Fruit fly (Drosophila melanogaster) S2 (cell line): ENCODE measurements around the gene AlaRS.

Experiments used
- CG8478 ChIP-seq: fragments of >200 bp; optimal IDR thresholded peaks from 2 replicates; lab custom pipeline; 2018
- CTCF ChIP-seq, 2 experiments: fragments of >200 bp; optimal IDR thresholded peaks; 2 replicates each; lab custom pipeline; 2018

- TF ChIP-seq CTCF (optimal IDR thresholded peaks at IDR 0.05; lab: Kevin White, UChicago) (no peak), CG8478 (lab: Kevin White, UChicago) (no peak)
Observed at dm6 chr2L:8338039-8338438, 43.5 kb downstream of the AlaRS start, which contains the start of gene witty.
